Fruit fly (Drosophila melanogaster) whole organism, prepupa: Measurements from ENCODE around the gene JMJD7.

Source experiments
- Blimp-1 ChIP-seq: fragments of 200-800 bp; sonication (Bioruptor generic); optimal IDR thresholded peaks from 3 replicates; lab custom pipeline; 2017; ENCODE audit warnings: missing biosample characterization, missing genetic modification characterization, mild to moderate bottlenecking, moderate library complexity, missing genetic modification reagents
- CG15336 ChIP-seq: fragments of 200-800 bp; sonication (Bioruptor generic); IDR thresholded peaks from 2 replicates; pipeline ENCODE4 v1.3.6; 2022; ENCODE audit warnings: missing biosample characterization, missing genetic modification characterization
- CG4318 ChIP-seq: fragments of 200-800 bp; sonication (Bioruptor generic); optimal IDR thresholded peaks from 3 replicates; lab custom pipeline; 2017; ENCODE audit warnings: missing biosample characterization, mild to moderate bottlenecking, missing genetic modification characterization
- OdsH ChIP-seq: fragments of 200-800 bp; sonication (Bioruptor generic); optimal IDR thresholded peaks from 3 replicates; lab custom pipeline; 2016; ENCODE audit warnings: missing biosample characterization, missing genetic modification characterization
- dsx ChIP-seq: fragments of 200-800 bp; optimal IDR thresholded peaks from 3 replicates; lab custom pipeline; 2019; ENCODE audit warnings: missing biosample characterization, mild to moderate bottlenecking, missing genetic modification characterization, moderate library complexity; ENCODE audit not compliant: poor library complexity, severe bottlenecking
- esn ChIP-seq: fragments of 200-800 bp; sonication (Bioruptor generic); optimal IDR thresholded peaks from 2 replicates; lab custom pipeline; 2016; ENCODE audit warnings: missing biosample characterization, mild to moderate bottlenecking, missing genetic modification characterization, moderate library complexity
- net ChIP-seq: fragments of 200-800 bp; sonication (Bioruptor generic); optimal IDR thresholded peaks from 3 replicates; lab custom pipeline; 2016; ENCODE audit warnings: missing biosample characterization, missing genetic modification characterization
- svp ChIP-seq: fragments of 200-800 bp; sonication (Bioruptor generic); peaks from one replicate; lab custom pipeline; 2016; ENCODE audit warnings: missing biosample characterization, missing genetic modification characterization

dm6 chr3L:13430171-13430570, 19.9 kb downstream of the JMJD7 start:
- TF ChIP-seq esn (GFP tag; lab: Kevin White, UChicago) (no peak), CG4318 (no peak), Blimp-1 (GFP tag; lab: Kevin White, UChicago) (no peak), dsx (GFP tag; lab: Kevin White, UChicago) (no peak), svp (GFP tag; lab: Kevin White, UChicago) (no peak), OdsH (GFP tag; lab: Kevin White, UChicago) (no peak), CG15336 (no peak), net (GFP tag; lab: Kevin White, UChicago) (no peak)
